Fruit fly (Drosophila melanogaster) whole organism, embryonic: ENCODE results near the gene LSm3.

Experiments
- B-H1 ChIP-seq: fragments of 200-800 bp; sonication (Bioruptor generic); IDR thresholded peaks from 3 replicates; pipeline ENCODE4 v1.3.6; 2022; ENCODE audit warnings: missing biosample characterization, missing genetic modification characterization
- B-H2 ChIP-seq: fragments of 200-800 bp; sonication (Bioruptor generic); optimal IDR thresholded peaks from 2 replicates; lab custom pipeline; 2018; ENCODE audit warnings: missing biosample characterization, mild to moderate bottlenecking, missing genetic modification characterization
- Blimp-1 ChIP-seq: fragments of 200-800 bp; sonication (Bioruptor generic); optimal IDR thresholded peaks from 3 replicates; lab custom pipeline; 2018; ENCODE audit warnings: missing biosample characterization, missing genetic modification characterization, mild to moderate bottlenecking, moderate library complexity, missing genetic modification reagents
- CG10274 ChIP-seq: fragments of 200-800 bp; sonication (Bioruptor generic); optimal IDR thresholded peaks from 3 replicates; lab custom pipeline; 2017; ENCODE audit warnings: missing biosample characterization, mild to moderate bottlenecking, missing genetic modification characterization
- CG10543 ChIP-seq: fragments of 200-800 bp; sonication (Bioruptor generic); optimal IDR thresholded peaks from 3 replicates; lab custom pipeline; 2017; ENCODE audit warnings: missing biosample characterization, mild to moderate bottlenecking, missing genetic modification characterization, moderate library complexity
- CG11085 ChIP-seq: fragments of 200-800 bp; sonication (Bioruptor generic); IDR thresholded peaks from 2 replicates; pipeline ENCODE4 v1.3.6; 2022; ENCODE audit warnings: missing biosample characterization, missing genetic modification characterization
- CG12769 ChIP-seq: fragments of 200-800 bp; sonication (Bioruptor generic); optimal IDR thresholded peaks from 2 replicates; lab custom pipeline; 2019; ENCODE audit warnings: missing biosample characterization, mild to moderate bottlenecking, missing genetic modification characterization, moderate library complexity
- CG14050 ChIP-seq: fragments of 200-800 bp; sonication (Bioruptor generic); IDR thresholded peaks from 3 replicates; pipeline ENCODE4 v1.3.6; 2022; ENCODE audit warnings: missing biosample characterization, missing genetic modification characterization
- CG17802 ChIP-seq: fragments of 200-800 bp; sonication (Bioruptor generic); optimal IDR thresholded peaks from 2 replicates; lab custom pipeline; 2018; ENCODE audit warnings: missing biosample characterization, mild to moderate bottlenecking, missing genetic modification characterization, moderate library complexity
- CG2889 ChIP-seq: fragments of 200-800 bp; sonication (Bioruptor generic); IDR thresholded peaks from 3 replicates; pipeline ENCODE4 v1.3.6; 2022; ENCODE audit warnings: missing biosample characterization, missing genetic modification characterization
- CG7928 ChIP-seq: fragments of 200-800 bp; sonication (Bioruptor generic); optimal IDR thresholded peaks from 2 replicates; lab custom pipeline; 2017; ENCODE audit warnings: missing biosample characterization, mild to moderate bottlenecking, missing genetic modification characterization
- CG8924 ChIP-seq: fragments of 200-800 bp; optimal IDR thresholded peaks from 3 replicates; lab custom pipeline; 2019; ENCODE audit warnings: missing biosample characterization, mild to moderate bottlenecking, missing genetic modification characterization, moderate library complexity
- Dref ChIP-seq: fragments of 200-800 bp; sonication (Bioruptor generic); IDR thresholded peaks from 2 replicates; pipeline ENCODE4 v1.3.6; 2022; ENCODE audit warnings: missing biosample characterization, missing genetic modification characterization
- Elba2 ChIP-seq: fragments of 200-800 bp; sonication (Bioruptor generic); optimal IDR thresholded peaks from 3 replicates; lab custom pipeline; 2016; ENCODE audit warnings: missing biosample characterization, missing genetic modification characterization
- Ets97D ChIP-seq: fragments of 200-800 bp; sonication (Bioruptor generic); optimal IDR thresholded peaks from 3 replicates; lab custom pipeline; 2016; ENCODE audit warnings: missing biosample characterization, missing genetic modification characterization
- Hr78 ChIP-seq, 2 experiments: fragments of 200-800 bp in 1 of 2; fragments of >200 bp in 1 of 2; sonication (Bioruptor generic) in 1 of 2; optimal IDR thresholded peaks; 2 replicates each; lab custom pipeline; 2017 to 2019; ENCODE audit warnings: missing biosample characterization in 2 of 2, missing genetic modification characterization in 2 of 2, mild to moderate bottlenecking in 1 of 2, moderate library complexity in 1 of 2
- MESR4 ChIP-seq: fragments of 200-800 bp; sonication (Bioruptor generic); optimal IDR thresholded peaks from 2 replicates; lab custom pipeline; 2018; ENCODE audit warnings: missing biosample characterization, mild to moderate bottlenecking, missing genetic modification characterization, moderate library complexity
- MTF-1 ChIP-seq: fragments of 200-800 bp; sonication (Bioruptor generic); optimal IDR thresholded peaks from 2 replicates; lab custom pipeline; 2018; ENCODE audit warnings: missing biosample characterization, mild to moderate bottlenecking, missing genetic modification characterization, borderline replicate concordance
- Med ChIP-seq: fragments of 200-800 bp; sonication (Bioruptor generic); peaks from one replicate; lab custom pipeline; 2016; ENCODE audit warnings: missing biosample characterization, missing genetic modification characterization, mild to moderate bottlenecking, inconsistent platforms, moderate library complexity
- NFAT ChIP-seq: fragments of 200-800 bp; sonication (Bioruptor generic); IDR thresholded peaks from 2 replicates; pipeline ENCODE4 v1.3.6; 2022; ENCODE audit warnings: missing biosample characterization, missing genetic modification characterization
- Sox102F ChIP-seq: fragments of 200-800 bp; sonication (Bioruptor generic); optimal IDR thresholded peaks from 2 replicates; lab custom pipeline; 2018; ENCODE audit warnings: missing biosample characterization, mild to moderate bottlenecking, missing genetic modification characterization, moderate library complexity
- TFAM ChIP-seq: fragments of 200-800 bp; sonication (Bioruptor generic); optimal IDR thresholded peaks from 2 replicates; lab custom pipeline; 2017; ENCODE audit warnings: missing biosample characterization, missing genetic modification characterization, inconsistent platforms
- Vsx1 ChIP-seq: fragments of 200-800 bp; sonication (Bioruptor generic); optimal IDR thresholded peaks from 2 replicates; lab custom pipeline; 2017; ENCODE audit warnings: missing biosample characterization, mild to moderate bottlenecking, missing genetic modification characterization, missing genetic modification reagents
- cad ChIP-seq: fragments of >200 bp; optimal IDR thresholded peaks from 2 replicates; lab custom pipeline; 2017; ENCODE audit warnings: missing biosample characterization, missing genetic modification characterization
- caup ChIP-seq: fragments of 200-800 bp; sonication (Bioruptor generic); optimal IDR thresholded peaks from 3 replicates; lab custom pipeline; 2017; ENCODE audit warnings: missing biosample characterization, mild to moderate bottlenecking, missing genetic modification characterization, moderate library complexity; ENCODE audit not compliant: severe bottlenecking
- crc ChIP-seq: fragments of 200-800 bp; sonication (Bioruptor generic); optimal IDR thresholded peaks from 2 replicates; lab custom pipeline; 2016; ENCODE audit warnings: missing biosample characterization, missing genetic modification characterization
- crol ChIP-seq: fragments of 200-800 bp; sonication (Bioruptor generic); IDR thresholded peaks from 2 replicates; pipeline ENCODE4 v1.3.6; 2022; ENCODE audit warnings: missing biosample characterization, missing genetic modification characterization
- dmrt11E ChIP-seq: fragments of 200-800 bp; sonication (Bioruptor generic); optimal IDR thresholded peaks from 3 replicates; lab custom pipeline; 2018; ENCODE audit warnings: missing biosample characterization, mild to moderate bottlenecking, missing genetic modification characterization, moderate library complexity
- dysf ChIP-seq: fragments of 200-800 bp; sonication (Bioruptor generic); IDR thresholded peaks from 3 replicates; pipeline ENCODE4 v1.3.6; 2022; ENCODE audit warnings: missing biosample characterization, missing genetic modification characterization
- ham ChIP-seq: fragments of 200-800 bp; sonication (Bioruptor generic); IDR thresholded peaks from 2 replicates; pipeline ENCODE4 v1.3.6; 2022; ENCODE audit warnings: missing biosample characterization, missing genetic modification characterization
- ind ChIP-seq: fragments of 200-800 bp; sonication (Bioruptor generic); optimal IDR thresholded peaks from 3 replicates; lab custom pipeline; 2016; ENCODE audit warnings: missing biosample characterization, missing genetic modification characterization
- insv ChIP-seq, 2 experiments: fragments of 200-800 bp; sonication (Bioruptor generic); optimal IDR thresholded peaks; 3 replicates each; lab custom pipeline; 2016 to 2018; ENCODE audit warnings: missing biosample characterization in 2 of 2, missing genetic modification characterization in 2 of 2
- kni ChIP-seq: fragments of 200-800 bp; sonication (Bioruptor generic); optimal IDR thresholded peaks from 3 replicates; lab custom pipeline; 2017; ENCODE audit warnings: mild to moderate bottlenecking, missing biosample characterization, missing genetic modification reagents, missing genetic modification characterization
- lab ChIP-seq: fragments of 200-800 bp; sonication (Bioruptor generic); optimal IDR thresholded peaks from 3 replicates; lab custom pipeline; 2017; ENCODE audit warnings: missing biosample characterization, missing genetic modification characterization, mild to moderate bottlenecking, moderate library complexity, missing genetic modification reagents
- mam ChIP-seq: fragments of 200-800 bp; sonication (Bioruptor generic); optimal IDR thresholded peaks from 3 replicates; lab custom pipeline; 2016; ENCODE audit warnings: missing biosample characterization, missing genetic modification characterization
- onecut ChIP-seq: fragments of 200-800 bp; sonication (Bioruptor generic); IDR thresholded peaks from 2 replicates; pipeline ENCODE4 v1.3.6; 2022; ENCODE audit warnings: missing biosample characterization, missing genetic modification characterization
- pros ChIP-seq: fragments of 200-800 bp; sonication (Bioruptor generic); optimal IDR thresholded peaks from 3 replicates; lab custom pipeline; 2019; ENCODE audit warnings: missing biosample characterization, mild to moderate bottlenecking, missing genetic modification characterization, moderate library complexity
- sd ChIP-seq: fragments of 200-800 bp; sonication (Bioruptor generic); optimal IDR thresholded peaks from 3 replicates; lab custom pipeline; 2018; ENCODE audit warnings: missing biosample characterization, mild to moderate bottlenecking, missing genetic modification characterization, moderate library complexity
- shn ChIP-seq: fragments of 200-800 bp; sonication (Bioruptor generic); optimal IDR thresholded peaks from 3 replicates; lab custom pipeline; 2016; ENCODE audit warnings: missing biosample characterization, missing genetic modification characterization
- sim ChIP-seq: fragments of 200-800 bp; sonication (Bioruptor generic); IDR thresholded peaks from 2 replicates; pipeline ENCODE4 v1.3.6; 2022; ENCODE audit warnings: missing biosample characterization, missing genetic modification characterization
- so ChIP-seq: fragments of 200-800 bp; sonication (Bioruptor generic); IDR thresholded peaks from 3 replicates; pipeline ENCODE4 v1.3.6; 2022; ENCODE audit warnings: missing biosample characterization, missing genetic modification characterization
- sob ChIP-seq: fragments of 200-800 bp; sonication (Bioruptor generic); IDR thresholded peaks from 2 replicates; pipeline ENCODE4 v1.3.6; 2022; ENCODE audit warnings: missing biosample characterization, missing genetic modification characterization
- sr ChIP-seq: fragments of 200-800 bp; sonication (Bioruptor generic); IDR thresholded peaks from 3 replicates; pipeline ENCODE4 v1.3.6; 2022; ENCODE audit warnings: missing biosample characterization, missing genetic modification characterization
- twi ChIP-seq: fragments of 200-800 bp; optimal IDR thresholded peaks from 2 replicates; lab custom pipeline; 2019; ENCODE audit warnings: missing biosample characterization, mild to moderate bottlenecking, missing genetic modification characterization, moderate library complexity

Gene LSm3

DNA sequence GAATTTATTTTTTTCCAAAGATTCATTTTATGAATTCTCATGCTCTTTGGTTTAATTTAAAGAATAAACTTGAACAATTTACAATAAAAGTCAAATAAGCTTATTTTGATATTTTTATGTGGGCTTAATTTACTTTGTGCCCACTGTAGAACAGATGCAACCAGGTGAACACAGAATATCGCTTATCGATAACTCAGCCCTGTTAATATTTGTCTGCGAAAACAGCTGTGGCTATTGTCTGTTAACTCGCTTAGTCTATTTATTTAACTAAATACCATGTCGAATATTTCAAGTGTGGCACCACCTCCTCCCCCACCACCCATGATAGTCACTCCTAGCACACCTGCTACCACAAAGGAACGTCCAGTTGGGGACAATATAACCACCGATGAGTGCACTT is 602 bp upstream of the LSm3 start, which contains the start of gene CG33108 (continued):
- TF ChIP-seq CG10274 (peak; percentile 4), sim (no peak), NFAT (no peak), cad (GFP tag; lab: Kevin White, UChicago) (no peak), MTF-1 (GFP tag; lab: Kevin White, UChicago) (no peak), CG2889 (no peak), Sox102F (no peak), mam (no peak), B-H2 (no peak), CG17802 (peak; percentile 44), Elba2 (GFP tag; lab: Kevin White, UChicago) (no peak), CG8924 (tag; lab: Kevin White, UChicago) (no peak), TFAM (GFP tag; lab: Kevin White, UChicago) (no peak), caup (GFP tag; lab: Kevin White, UChicago) (no peak), CG11085 (GFP tag; lab: Robert Waterston, UW) (no peak), ind (GFP tag; lab: Kevin White, UChicago) (no peak), so (GFP tag; lab: Robert Waterston, UW) (no peak), dmrt11E (no peak), crc (no peak), CG7928 (GFP tag; lab: Kevin White, UChicago) (no peak), sob (GFP tag; lab: Robert Waterston, UW) (no peak), shn (GFP tag; lab: Kevin White, UChicago) (no peak), MESR4 (GFP tag; lab: Kevin White, UChicago) (peak; percentile 4), dysf (GFP tag; lab: Robert Waterston, UW) (no peak), CG14050 (GFP tag; lab: Robert Waterston, UW) (no peak), Ets97D (no peak), sr (GFP tag; lab: Robert Waterston, UW) (no peak), lab (GFP tag; lab: Kevin White, UChicago) (no peak)
- TF ChIP-seq, all 482 proteins: peak for 31

DNA sequence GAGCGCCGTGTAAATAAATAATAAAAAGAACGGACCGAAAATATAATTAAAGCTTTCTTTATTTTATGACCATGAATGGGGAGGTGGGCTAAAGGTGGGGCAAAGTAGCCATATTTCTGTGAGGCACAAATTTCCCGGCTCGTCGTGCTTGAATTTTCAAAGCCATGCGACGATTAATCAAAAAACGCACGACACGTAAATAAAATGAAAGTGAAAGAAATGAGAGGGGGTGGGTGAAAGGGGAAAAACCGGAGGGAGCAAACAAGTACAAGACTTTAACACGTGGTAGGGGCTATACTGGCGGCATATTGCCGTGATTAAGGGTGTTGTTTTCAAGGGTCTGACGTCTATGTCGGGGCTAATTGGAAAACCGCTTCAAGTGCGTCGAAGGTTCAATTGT is 5.1 kb downstream of the LSm3 start:
- TF ChIP-seq onecut (no peak), pros (GFP tag; lab: Kevin White, UChicago) (no peak), B-H1 (no peak), sd (tag; lab: Kevin White, UChicago) (peak; percentile 41), Blimp-1 (peak; percentile 85), CG10543 (GFP tag; lab: Kevin White, UChicago) (peak; percentile 16), insv (GFP tag; optimal IDR thresholded peaks at IDR 0.05; lab: Kevin White, UChicago) (peak in 1 of 2 experiments; percentile 46), twi (peak; percentile 72), Vsx1 (peak; percentile 29), crol (GFP tag; lab: Robert Waterston, UW) (peak; percentile 71), Dref (GFP tag; lab: Robert Waterston, UW) (no peak), Med (GFP tag; lab: Kevin White, UChicago) (peak; percentile 5), CG12769 (tag; lab: Kevin White, UChicago) (peak; percentile 41), ham (GFP tag; lab: Robert Waterston, UW) (no peak), kni (peak; percentile 47), Hr78 (GFP tag; optimal IDR thresholded peaks at IDR 0.05; lab: Kevin White, UChicago) (peak in 1 of 2 experiments; percentile 10)
